Worm (Caenorhabditis elegans): ENCODE results near the gene srh-236.

DNA sequence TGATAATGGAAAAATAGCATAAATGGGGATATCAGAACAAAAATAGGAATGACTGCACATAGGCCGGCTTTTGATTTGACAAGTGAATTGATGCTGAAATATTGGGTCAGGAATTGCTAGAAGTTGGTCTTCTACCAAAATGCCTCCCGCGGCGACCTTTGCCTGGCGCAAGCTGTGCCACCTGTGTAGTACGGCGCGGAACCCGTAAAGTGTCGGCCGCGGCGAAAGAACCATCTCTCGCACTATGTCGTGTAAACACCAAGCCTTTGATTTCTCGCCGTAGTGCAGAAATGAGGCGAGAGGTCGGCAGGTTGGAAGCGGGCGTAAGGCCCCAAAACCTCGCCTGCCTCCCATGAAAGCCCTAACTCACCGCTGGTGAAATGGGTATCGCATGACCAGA lies 49.5 kb upstream of the srh-236 start:
- TF ChIP-seq nhr-12 (tag; optimal IDR thresholded peaks at IDR 0.05) (no peak), unc-62 (GFP tag; optimal IDR thresholded peaks at IDR 0.05) (no peak), nhr-76 (tag; optimal IDR thresholded peaks at IDR 0.05) (no peak), cnd-1 (tag; optimal IDR thresholded peaks at IDR 0.05) (no peak), lsy-2 (tag; optimal IDR thresholded peaks at IDR 0.05) (no peak), elt-3 (tag; optimal IDR thresholded peaks at IDR 0.05) (no peak), mep-1 (tag; optimal IDR thresholded peaks at IDR 0.05) (no peak), ces-1 (GFP tag; optimal IDR thresholded peaks at IDR 0.05) (no peak), pha-4 (tag; optimal IDR thresholded peaks at IDR 0.05) (no peak)
